Fruit fly (Drosophila melanogaster) Kc167 (cell line): ENCODE results near the gene CG12316.

Experiments used
- Myc ChIP-seq: fragments of >200 bp; optimal IDR thresholded peaks from 2 replicates; lab custom pipeline; 2017; ENCODE audit warnings: missing external identifiers
- h ChIP-seq: fragments of >200 bp; optimal IDR thresholded peaks from 3 replicates; lab custom pipeline; 2018; ENCODE audit warnings: missing external identifiers
- psq ChIP-seq: fragments of >200 bp; optimal IDR thresholded peaks from 2 replicates; lab custom pipeline; 2017; ENCODE audit warnings: missing external identifiers

dm6 chr3L:15116536-15116935 lies 20.2 kb downstream of the CG12316 start, which contains the start of gene Cep135:
- TF ChIP-seq Myc, result no peak
- TF ChIP-seq psq (lab: Kevin White, UChicago), result no peak
- no peak for TF ChIP-seq h (lab: Kevin White, UChicago)
